Fruit fly (Drosophila melanogaster): ENCODE results near the gene obst-A.

dm6 chrX:20240518-20241186 is 997 bp downstream of the obst-A start:
- TF ChIP-seq CG6276 (GFP tag; optimal IDR thresholded peaks at IDR 0.05) (no peak), CG3919 (GFP tag; optimal IDR thresholded peaks at IDR 0.05) (no peak), Sox102F (GFP tag; optimal IDR thresholded peaks at IDR 0.05) (no peak), CG34406 (GFP tag; optimal IDR thresholded peaks at IDR 0.05) (no peak), Gug (GFP tag; IDR thresholded peaks at IDR 0.05) (no peak), OdsH (GFP tag; optimal IDR thresholded peaks at IDR 0.05) (no peak), CG11294 (GFP tag; IDR thresholded peaks at IDR 0.05) (no peak), ss (GFP tag; optimal IDR thresholded peaks at IDR 0.05) (no peak), CG15336 (GFP tag; IDR thresholded peaks at IDR 0.05) (no peak)

Data from whole organism, prepupa.